Worm (Caenorhabditis elegans) whole organism, midembryonic: ENCODE data around the gene efl-3.

Source experiments
- T22C8.4 ChIP-seq: fragments of 200-800 bp; sonication (Bioruptor generic); IDR thresholded peaks from 2 replicates; pipeline ENCODE4 v1.3.6; 2022; ENCODE audit warnings: missing genetic modification characterization, missing compliant biosample characterization
- flt-1 ChIP-seq: fragments of 200-800 bp; sonication (Bioruptor generic); IDR thresholded peaks from 2 replicates; pipeline ENCODE4 v1.3.6; 2022; ENCODE audit warnings: missing genetic modification characterization, missing compliant biosample characterization
- klf-2 ChIP-seq: fragments of 200-800 bp; sonication (Bioruptor generic); conservative IDR thresholded peaks from 2 replicates; pipeline ENCODE4 v1.3.6; 2022; ENCODE audit warnings: missing genetic modification reagents, missing genetic modification characterization, missing compliant biosample characterization
- med-1 ChIP-seq: sonication (generic microtip); optimal IDR thresholded peaks from 2 replicates; lab custom pipeline; 2017; ENCODE audit warnings: missing genetic modification characterization, mild to moderate bottlenecking, missing compliant biosample characterization, antibody characterized with exemption, missing genetic modification reagents; ENCODE audit not compliant: insufficient read depth
- ref-1 ChIP-seq: fragments of 200-800 bp; sonication (Bioruptor generic); conservative IDR thresholded peaks from 2 replicates; pipeline ENCODE4 v1.3.6; 2022; ENCODE audit warnings: missing genetic modification reagents, missing genetic modification characterization, missing compliant biosample characterization
- ztf-23 ChIP-seq: fragments of 200-800 bp; sonication (Bioruptor generic); IDR thresholded peaks from 2 replicates; pipeline ENCODE4 v1.3.6; 2022; ENCODE audit warnings: missing genetic modification reagents, missing genetic modification characterization, missing compliant biosample characterization

DNA sequence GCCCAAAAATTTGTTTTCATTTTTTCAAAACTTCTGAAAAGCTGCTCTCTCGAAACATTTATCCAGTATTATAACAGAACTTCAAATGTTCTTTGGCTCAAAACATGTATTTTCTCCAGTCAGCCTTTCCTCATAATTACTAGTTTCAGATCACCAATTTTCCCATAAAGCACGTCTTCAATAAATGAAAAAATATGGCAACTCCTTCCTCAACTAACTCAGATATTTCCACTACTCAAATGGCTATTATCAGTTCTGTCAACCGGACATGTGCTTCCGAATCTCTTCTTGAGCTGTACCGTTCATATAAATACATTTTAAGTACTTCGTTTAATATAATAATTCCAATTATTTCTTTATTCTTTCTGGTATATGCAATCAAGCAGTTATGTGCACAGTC lies 5.0 kb upstream of the efl-3 start, which contains the start of gene sra-13:
- no peak for TF ChIP-seq med-1
- TF ChIP-seq ref-1 (GFP tag; lab: Robert Waterston, UW): no peak
- TF ChIP-seq klf-2 (GFP tag; lab: Robert Waterston, UW): no peak
- TF ChIP-seq T22C8.4 (GFP tag; lab: Robert Waterston, UW): no peak
- TF ChIP-seq ztf-23 (GFP tag; lab: Robert Waterston, UW): no peak
- TF ChIP-seq flt-1 (GFP tag; lab: Robert Waterston, UW): no peak
